Fruit fly (Drosophila melanogaster) whole organism: ENCODE measurements around the gene STUB1.

Experiments used
- CG8478 ChIP-seq: fragments of >200 bp; optimal IDR thresholded peaks from 2 replicates; lab custom pipeline; 2018; ENCODE audit warnings: inconsistent platforms
- psq ChIP-seq: fragments of >200 bp; optimal IDR thresholded peaks from 2 replicates; lab custom pipeline; 2017
- usp ChIP-seq: fragments of >200 bp; optimal IDR thresholded peaks from 2 replicates; lab custom pipeline; 2017; ENCODE audit warnings: missing biosample characterization, missing genetic modification characterization, mixed read lengths

- TF ChIP-seq psq (lab: Kevin White, UChicago) (no peak), usp (GFP tag; lab: Kevin White, UChicago) (no peak), CG8478 (lab: Kevin White, UChicago) (no peak)
Measured at dm6 chr2L:10476879-10477278, 39.5 kb downstream of the STUB1 start, which contains the start of gene RluA-2.
